Worm (Caenorhabditis elegans): ENCODE data around the gene rab-30.

DNA sequence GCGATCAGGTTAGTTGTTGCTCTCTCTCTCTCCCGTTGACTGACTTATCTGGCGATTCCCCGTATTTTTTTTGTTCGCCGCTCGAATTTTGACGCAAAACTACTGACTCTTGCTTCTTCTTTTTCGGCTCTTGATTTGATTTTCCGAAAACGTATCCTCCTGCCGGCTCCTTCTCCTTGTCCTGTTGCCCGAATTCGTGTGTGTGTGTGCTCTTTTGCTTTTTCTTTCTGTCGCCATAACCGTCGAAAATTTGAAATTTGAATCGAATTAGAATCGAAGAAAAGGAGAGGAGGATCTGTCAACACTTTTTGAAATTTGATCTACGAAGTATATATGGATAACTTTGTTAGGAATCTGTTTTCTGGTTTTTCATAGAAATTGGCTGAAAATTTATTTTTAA lies 47.8 kb upstream of the rab-30 start:
- TF ChIP-seq ztf-22 (GFP tag; optimal IDR thresholded peaks at IDR 0.05) (no peak), him-1 (tag; optimal IDR thresholded peaks at IDR 0.05) (no peak), Y53F4B.3 (GFP tag; IDR thresholded peaks at IDR 0.05) (no peak), nhr-80 (tag; optimal IDR thresholded peaks at IDR 0.05) (no peak), repo-1 (tag; optimal IDR thresholded peaks at IDR 0.05) (no peak), ztf-3 (GFP tag; optimal IDR thresholded peaks at IDR 0.05) (no peak), attf-5 (GFP tag; optimal IDR thresholded peaks at IDR 0.05) (no peak), ztf-18 (tag; optimal IDR thresholded peaks at IDR 0.05) (no peak), nhr-27 (tag; optimal IDR thresholded peaks at IDR 0.05) (no peak), F49E8.2 (tag; optimal IDR thresholded peaks at IDR 0.05; ENCODE audit: insufficient read depth) (no peak), ets-4 (GFP tag; optimal IDR thresholded peaks at IDR 0.05) (no peak), akir-1 (GFP tag; optimal IDR thresholded peaks at IDR 0.05) (no peak), unc-130 (GFP tag; optimal IDR thresholded peaks at IDR 0.05) (no peak)

Data from whole organism, young adult.